Worm (Caenorhabditis elegans) whole organism, late embryonic: ENCODE results near the gene Y41C4A.7.

Experiments used
- C08G9.2 ChIP-seq: sonication (generic microtip); optimal IDR thresholded peaks from 2 replicates; lab custom pipeline; 2016; ENCODE audit warnings: mild to moderate bottlenecking, missing genetic modification characterization, moderate library complexity, missing compliant biosample characterization
- F13H6.1 ChIP-seq: sonication (generic microtip); optimal IDR thresholded peaks from 2 replicates; lab custom pipeline; 2016; ENCODE audit warnings: missing genetic modification characterization, missing compliant biosample characterization
- K09A11.1 ChIP-seq: sonication (generic microtip); optimal IDR thresholded peaks from 2 replicates; lab custom pipeline; 2017; ENCODE audit warnings: antibody characterized with exemption, mild to moderate bottlenecking, missing genetic modification characterization, missing compliant biosample characterization; ENCODE audit not compliant: insufficient read depth
- Y22D7AL.16 ChIP-seq: sonication (generic microtip); optimal IDR thresholded peaks from 2 replicates; lab custom pipeline; 2016; ENCODE audit warnings: missing genetic modification characterization, missing compliant biosample characterization
- ceh-14 ChIP-seq: sonication (generic microtip); optimal IDR thresholded peaks from 2 replicates; lab custom pipeline; 2016; ENCODE audit warnings: missing genotype, missing genetic modification characterization, missing compliant biosample characterization
- ceh-18 ChIP-seq: sonication (generic microtip); optimal IDR thresholded peaks from 2 replicates; lab custom pipeline; 2016; ENCODE audit warnings: missing genetic modification characterization, missing compliant biosample characterization
- ceh-2 ChIP-seq: sonication (generic microtip); optimal IDR thresholded peaks from 2 replicates; lab custom pipeline; 2016; ENCODE audit warnings: missing genotype, missing genetic modification characterization, missing compliant biosample characterization
- ceh-30 ChIP-seq: fragments of 150-350 bp; optimal IDR thresholded peaks from 2 replicates; lab custom pipeline; 2014; ENCODE audit warnings: missing biosample characterization, missing genetic modification characterization
- ceh-31 ChIP-seq: sonication (generic microtip); optimal IDR thresholded peaks from 2 replicates; lab custom pipeline; 2016; ENCODE audit warnings: missing genetic modification characterization, missing compliant biosample characterization
- ceh-34 ChIP-seq: sonication (generic microtip); optimal IDR thresholded peaks from 2 replicates; lab custom pipeline; 2016; ENCODE audit warnings: mild to moderate bottlenecking, missing genetic modification characterization, missing compliant biosample characterization
- elt-2 ChIP-seq: sonication (generic microtip); optimal IDR thresholded peaks from 2 replicates; lab custom pipeline; 2016; ENCODE audit warnings: missing genetic modification reagents, missing genetic modification characterization, missing compliant biosample characterization
- elt-4 ChIP-seq: sonication (generic microtip); optimal IDR thresholded peaks from 2 replicates; lab custom pipeline; 2016; ENCODE audit warnings: missing genetic modification characterization, missing compliant biosample characterization
- ets-4 ChIP-seq: sonication (generic microtip); optimal IDR thresholded peaks from 2 replicates; lab custom pipeline; 2016; ENCODE audit warnings: missing genetic modification characterization, missing compliant biosample characterization
- eyg-1 ChIP-seq: sonication (generic microtip); optimal IDR thresholded peaks from 2 replicates; lab custom pipeline; 2016; ENCODE audit warnings: missing genotype, missing genetic modification characterization, missing compliant biosample characterization
- fax-1 ChIP-seq: sonication (generic microtip); optimal IDR thresholded peaks from 2 replicates; lab custom pipeline; 2016; ENCODE audit warnings: missing genotype, missing genetic modification characterization, missing compliant biosample characterization
- fkh-6 ChIP-seq: sonication (generic microtip); optimal IDR thresholded peaks from 2 replicates; lab custom pipeline; 2016; ENCODE audit warnings: missing genetic modification characterization, missing compliant biosample characterization
- gmeb-2 ChIP-seq: sonication (generic microtip); optimal IDR thresholded peaks from 2 replicates; lab custom pipeline; 2016; ENCODE audit warnings: missing genetic modification characterization, inconsistent platforms, missing compliant biosample characterization
- hlh-6 ChIP-seq: sonication (generic microtip); optimal IDR thresholded peaks from 2 replicates; lab custom pipeline; 2016; ENCODE audit warnings: missing genotype, missing genetic modification characterization, missing compliant biosample characterization
- hlh-8 ChIP-seq: sonication (generic microtip); optimal IDR thresholded peaks from 2 replicates; lab custom pipeline; 2016; ENCODE audit warnings: missing genotype, missing genetic modification characterization, missing compliant biosample characterization
- lim-6 ChIP-seq: sonication (generic microtip); optimal IDR thresholded peaks from 2 replicates; lab custom pipeline; 2016; ENCODE audit warnings: missing genetic modification characterization, missing compliant biosample characterization
- mec-3 ChIP-seq: sonication (generic microtip); optimal IDR thresholded peaks from 2 replicates; lab custom pipeline; 2016; ENCODE audit warnings: borderline replicate concordance, missing genetic modification characterization, missing compliant biosample characterization
- nfya-1 ChIP-seq: sonication (generic microtip); optimal IDR thresholded peaks from 2 replicates; lab custom pipeline; 2017; ENCODE audit warnings: missing genetic modification characterization, mild to moderate bottlenecking, missing compliant biosample characterization, antibody characterized with exemption, moderate library complexity
- nhr-11 ChIP-seq: fragments of 150-350 bp; optimal IDR thresholded peaks from 2 replicates; lab custom pipeline; 2014; ENCODE audit warnings: missing biosample characterization, missing genetic modification characterization
- nhr-232 ChIP-seq: sonication (generic microtip); optimal IDR thresholded peaks from 2 replicates; lab custom pipeline; 2016; ENCODE audit warnings: missing genetic modification characterization, missing compliant biosample characterization
- pat-9 ChIP-seq: fragments of 200-800 bp; sonication (Bioruptor generic); optimal IDR thresholded peaks from 2 replicates; lab custom pipeline; 2018; ENCODE audit warnings: mild to moderate bottlenecking, missing genetic modification characterization, moderate library complexity, missing compliant biosample characterization
- pqm-1 ChIP-seq: sonication (generic microtip); optimal IDR thresholded peaks from 2 replicates; lab custom pipeline; 2016; ENCODE audit warnings: missing genetic modification characterization, missing compliant biosample characterization
- ref-2 ChIP-seq: sonication (generic microtip); optimal IDR thresholded peaks from 2 replicates; lab custom pipeline; 2016; ENCODE audit warnings: missing genetic modification characterization, missing compliant biosample characterization
- rnt-1 ChIP-seq: sonication (generic microtip); optimal IDR thresholded peaks from 2 replicates; lab custom pipeline; 2016; ENCODE audit warnings: missing genetic modification characterization, missing compliant biosample characterization
- sdc-2 ChIP-seq: sonication (generic microtip); optimal IDR thresholded peaks from 2 replicates; lab custom pipeline; 2016; ENCODE audit warnings: missing genotype, missing genetic modification characterization, missing compliant biosample characterization
- tbx-2 ChIP-seq: sonication (generic microtip); optimal IDR thresholded peaks from 2 replicates; lab custom pipeline; 2016; ENCODE audit warnings: missing genetic modification characterization, missing compliant biosample characterization
- tbx-7 ChIP-seq: sonication (generic microtip); optimal IDR thresholded peaks from 2 replicates; lab custom pipeline; 2016; ENCODE audit warnings: missing genotype, missing genetic modification characterization, missing compliant biosample characterization
- unc-42 ChIP-seq: sonication (generic microtip); optimal IDR thresholded peaks from 2 replicates; lab custom pipeline; 2016; ENCODE audit warnings: missing genotype, missing genetic modification characterization, missing compliant biosample characterization
- unc-55 ChIP-seq: sonication (generic microtip); optimal IDR thresholded peaks from 2 replicates; lab custom pipeline; 2017; ENCODE audit warnings: missing biosample characterization, missing genetic modification reagents, missing genetic modification characterization
- unc-86 ChIP-seq: sonication (generic microtip); optimal IDR thresholded peaks from 2 replicates; lab custom pipeline; 2016; ENCODE audit warnings: missing genetic modification characterization, missing compliant biosample characterization
- zip-5 ChIP-seq: sonication (generic microtip); optimal IDR thresholded peaks from 2 replicates; lab custom pipeline; 2016; ENCODE audit warnings: missing genetic modification characterization, missing compliant biosample characterization
- ztf-16 ChIP-seq: sonication (generic microtip); optimal IDR thresholded peaks from 2 replicates; lab custom pipeline; 2017; ENCODE audit warnings: missing genetic modification characterization, missing compliant biosample characterization

Y41C4A.7 gene

DNA sequence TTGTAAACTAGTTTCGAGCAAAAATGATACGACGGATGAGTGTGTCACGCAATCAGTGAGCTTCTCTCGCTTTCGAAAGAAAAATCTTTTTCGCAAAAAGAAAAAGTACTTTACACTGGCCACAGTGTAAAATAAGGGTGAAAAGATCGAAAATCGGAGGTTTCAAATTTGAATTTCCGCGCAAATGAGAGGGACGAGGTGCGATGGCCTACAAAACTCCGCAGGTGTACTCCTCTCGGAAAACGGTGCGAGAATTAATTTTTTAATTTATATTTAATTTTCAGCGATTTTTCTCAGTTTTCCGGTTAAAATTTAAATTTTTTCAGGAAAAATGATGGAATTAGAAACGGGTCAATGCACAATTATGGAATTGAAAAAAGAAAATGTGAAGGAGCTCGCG is 48.0 kb downstream of the Y41C4A.7 start, which contains the start of gene mrt-2:
mrt-2 (plus strand) TSS at position 49 of the 400 bp plus-strand sequence.
- TF ChIP-seq ceh-31 (tag; lab: Kevin White, UChicago) (peak; percentile 96), pqm-1 (peak; percentile 43), ets-4 (tag; lab: Kevin White, UChicago) (peak; percentile 96), hlh-8 (peak; percentile 77), sdc-2 (tag; lab: Kevin White, UChicago) (no peak), ztf-16 (tag; lab: Kevin White, UChicago) (peak; percentile 40), ceh-14 (tag; lab: Kevin White, UChicago) (peak; percentile 71), nhr-11 (no peak), tbx-7 (peak; percentile 86), elt-4 (no peak), Y22D7AL.16 (tag; lab: Kevin White, UChicago) (no peak), rnt-1 (peak; percentile 66), C08G9.2 (tag; lab: Kevin White, UChicago) (peak; percentile 95), unc-42 (tag; lab: Kevin White, UChicago) (peak; percentile 71), nfya-1 (peak; percentile 15), tbx-2 (tag; lab: Kevin White, UChicago) (peak; percentile 90), lim-6 (tag; lab: Kevin White, UChicago) (no peak), F13H6.1 (tag; lab: Kevin White, UChicago) (peak; percentile 46), gmeb-2 (peak; percentile 23), unc-55 (peak; percentile 6), nhr-232 (tag; lab: Kevin White, UChicago) (no peak), ceh-30 (no peak), pat-9 (tag; lab: Kevin White, UChicago) (no peak), ceh-34 (tag; lab: Kevin White, UChicago) (peak; percentile 36), ceh-2 (tag; lab: Kevin White, UChicago) (peak; percentile 92), K09A11.1 (tag; lab: Kevin White, UChicago) (no peak), fax-1 (tag; lab: Kevin White, UChicago) (peak; percentile 49), mec-3 (tag; lab: Kevin White, UChicago) (peak; percentile 74), hlh-6 (no peak), eyg-1 (peak; percentile 26), elt-2 (tag; lab: Kevin White, UChicago) (peak; percentile 55), ceh-18 (tag; lab: Kevin White, UChicago) (peak; percentile 29), ref-2 (tag; lab: Kevin White, UChicago) (peak; percentile 83), fkh-6 (tag; lab: Kevin White, UChicago) (peak; percentile 11), zip-5 (peak; percentile 80), unc-86 (no peak)
